Worm (Caenorhabditis elegans): ENCODE results near the gene dim-1.

DNA sequence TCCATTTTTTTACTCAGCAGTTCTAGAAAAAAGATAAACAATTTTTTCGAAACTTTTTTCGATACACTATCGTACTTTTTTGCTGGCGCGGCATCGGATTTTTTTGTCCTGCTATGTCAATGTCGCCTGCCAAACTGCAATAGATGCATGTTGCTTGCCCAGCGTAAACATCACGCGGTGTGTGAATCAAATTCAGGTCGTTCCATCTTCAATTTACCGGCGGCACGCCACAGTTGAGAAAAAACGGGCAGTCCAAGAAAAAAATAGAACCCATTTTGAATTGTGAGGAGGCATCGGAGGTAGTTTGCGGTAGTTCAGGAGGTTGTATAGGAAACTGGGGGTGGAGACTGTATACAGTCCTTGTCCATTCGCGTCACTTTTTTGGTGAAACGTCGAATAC lies 39.6 kb downstream of the dim-1 start:
- TF ChIP-seq T22C8.4 (GFP tag; IDR thresholded peaks at IDR 0.05) = no peak
- TF ChIP-seq ztf-29 (GFP tag; IDR thresholded peaks at IDR 0.05) = no peak
- no peak for TF ChIP-seq flt-1 (GFP tag; IDR thresholded peaks at IDR 0.05)
- TF ChIP-seq tab-1 (GFP tag; IDR thresholded peaks at IDR 0.05) = no peak
- no peak for TF ChIP-seq ztf-23 (GFP tag; IDR thresholded peaks at IDR 0.05)
- TF ChIP-seq klf-2 (GFP tag; conservative IDR thresholded peaks at IDR 0.05) = no peak
- no peak for TF ChIP-seq cog-1 (tag; optimal IDR thresholded peaks at IDR 0.05)
